Fruit fly (Drosophila melanogaster) whole organism, wandering third instar larva: ENCODE results near the gene Taf1.

Source experiments
- Abd-B ChIP-seq: fragments of >200 bp; optimal IDR thresholded peaks from 2 replicates; lab custom pipeline; 2017; ENCODE audit warnings: missing biosample characterization, missing genetic modification characterization
- Dif ChIP-seq: fragments of 200-275, 200-300 bp; sonication (Bioruptor generic); optimal IDR thresholded peaks from 2 replicates; lab custom pipeline; 2018; ENCODE audit warnings: missing biosample characterization, missing genetic modification characterization; ENCODE audit not compliant: partially characterized antibody
- Hnf4 ChIP-seq: fragments of 200-800 bp; sonication (Bioruptor generic); optimal IDR thresholded peaks from 2 replicates; lab custom pipeline; 2016; ENCODE audit warnings: missing biosample characterization, mild to moderate bottlenecking, missing genetic modification characterization
- Hr78 ChIP-seq: fragments of >200 bp; optimal IDR thresholded peaks from 2 replicates; lab custom pipeline; 2017; ENCODE audit warnings: missing biosample characterization, missing genetic modification characterization
- Mio ChIP-seq: sonication (Bioruptor generic); optimal IDR thresholded peaks from 2 replicates; lab custom pipeline; 2016; ENCODE audit warnings: missing biosample characterization, missing genetic modification characterization
- Myc ChIP-seq: fragments of >200 bp; optimal IDR thresholded peaks from 2 replicates; lab custom pipeline; 2017
- N ChIP-seq: fragments of >200 bp; optimal IDR thresholded peaks from 2 replicates; lab custom pipeline; 2018; ENCODE audit warnings: missing biosample characterization, missing external identifiers, missing genetic modification characterization
- Sp1 ChIP-seq: fragments of 200-800 bp; sonication (Bioruptor generic); optimal IDR thresholded peaks from 3 replicates; lab custom pipeline; 2019; ENCODE audit warnings: missing biosample characterization, mild to moderate bottlenecking, missing genetic modification characterization, moderate library complexity
- dmrt93B ChIP-seq: fragments of 200-800 bp; sonication (Bioruptor generic); optimal IDR thresholded peaks from 2 replicates; lab custom pipeline; 2018; ENCODE audit warnings: missing biosample characterization, mild to moderate bottlenecking, missing genetic modification characterization
- dsf ChIP-seq: sonication (Bioruptor generic); optimal IDR thresholded peaks from 2 replicates; lab custom pipeline; 2016; ENCODE audit warnings: missing biosample characterization, missing genetic modification characterization, borderline replicate concordance
- foxo ChIP-seq, 2 experiments: fragments of 200-800 bp; sonication (Bioruptor generic); optimal IDR thresholded peaks; 2 replicates in 1 of 2; 3 replicates in 1 of 2; lab custom pipeline; 2016 to 2017; ENCODE audit warnings: missing biosample characterization in 2 of 2, missing genetic modification characterization in 2 of 2
- h ChIP-seq: fragments of 200-800 bp; sonication (Bioruptor generic); optimal IDR thresholded peaks from 3 replicates; lab custom pipeline; 2016; ENCODE audit warnings: missing biosample characterization, mild to moderate bottlenecking, missing genetic modification characterization
- woc ChIP-seq: sonication (Bioruptor generic); optimal IDR thresholded peaks from 2 replicates; lab custom pipeline; 2016; ENCODE audit warnings: missing biosample characterization, mild to moderate bottlenecking, missing genetic modification characterization

- TF ChIP-seq Myc (lab: Kevin White, UChicago) (no peak), Hr78 (GFP tag; lab: Kevin White, UChicago) (no peak), N (GFP tag; lab: Kevin White, UChicago) (no peak), dmrt93B (GFP tag; lab: Kevin White, UChicago) (no peak), Mio (GFP tag; lab: Kevin White, UChicago) (no peak), Sp1 (no peak), Abd-B (GFP tag; lab: Kevin White, UChicago) (no peak), foxo (GFP tag; optimal IDR thresholded peaks at IDR 0.05; lab: Kevin White, UChicago) (no peak), woc (GFP tag; lab: Kevin White, UChicago) (no peak), h (GFP tag; lab: Kevin White, UChicago) (no peak), Hnf4 (GFP tag; lab: Kevin White, UChicago) (no peak), dsf (GFP tag; lab: Kevin White, UChicago) (no peak), Dif (GFP tag; lab: Kevin White, UChicago) (no peak)
These were observed 16.6 kb downstream of the Taf1 start for dm6 chr3R:6663289-6663666.
